Fruit fly (Drosophila melanogaster): Measurements from ENCODE around the gene Alp11.

The Alp11 gene

DNA sequence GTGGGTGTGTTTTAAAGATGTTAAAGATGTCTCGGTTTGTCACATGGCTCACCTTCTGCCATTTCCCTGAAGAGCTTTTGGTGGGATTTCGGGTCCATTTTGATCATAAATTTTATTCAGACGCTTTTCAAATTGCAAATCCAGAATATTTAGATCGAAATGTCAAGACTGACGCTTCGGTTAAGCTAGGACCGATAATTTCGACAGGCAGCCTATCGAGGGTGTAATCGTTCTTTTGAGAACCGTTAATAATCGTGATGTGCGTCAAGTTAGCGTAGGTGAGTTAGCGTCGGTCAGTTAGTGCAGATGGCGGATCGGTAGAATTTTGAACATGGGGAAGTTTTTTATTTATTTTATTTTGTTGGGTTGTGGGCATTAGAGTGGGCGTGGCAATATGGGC is 12.0 kb upstream of the Alp11 start, which contains the start of gene CG42299 (continued):
- TF ChIP-seq stc (GFP tag; IDR thresholded peaks at IDR 0.05) (no peak), fu2 (GFP tag; optimal IDR thresholded peaks at IDR 0.05) (no peak), ato (GFP tag; IDR thresholded peaks at IDR 0.05; ENCODE audit: partially characterized antibody) (peak; percentile 57; the same call in 1 of the 2 replicates), CG6854 (GFP tag; optimal IDR thresholded peaks at IDR 0.05) (no peak), CG31441 (GFP tag; IDR thresholded peaks at IDR 0.05) (no peak), CG8924 (tag; optimal IDR thresholded peaks at IDR 0.05) (no peak), H2.0 (GFP tag; IDR thresholded peaks at IDR 0.05) (no peak)

DNA sequence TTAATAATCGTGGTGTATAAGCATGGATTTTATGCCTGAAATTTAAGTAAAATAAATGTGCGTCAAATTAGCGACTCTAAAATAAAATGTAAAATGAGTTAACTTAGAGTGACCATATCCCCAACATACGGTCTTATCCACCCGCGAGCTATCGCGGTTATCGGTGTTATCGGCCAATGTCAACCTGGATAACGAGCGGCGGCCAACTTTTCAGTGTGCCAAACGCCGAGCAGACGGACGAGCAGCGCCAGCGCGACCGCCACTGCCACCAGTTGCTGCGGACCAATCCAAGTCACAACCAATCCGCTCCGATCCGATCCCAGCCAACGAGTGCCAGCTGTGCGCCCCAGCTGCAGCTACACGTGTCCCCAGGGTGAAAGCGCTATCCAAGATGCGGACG is 9.5 kb upstream of the Alp11 start, which contains the start of the genes cerv and CG7872:
cerv (minus strand) TSS at position 129 of the 400 bp plus-strand sequence.
CG7872 (plus strand) TSS at position 163 of the 400 bp plus-strand sequence.
- TF ChIP-seq CG34376 (GFP tag; optimal IDR thresholded peaks at IDR 0.05): peak; percentile 2
- peak; percentile 67 for TF ChIP-seq nerfin-2 (GFP tag; IDR thresholded peaks at IDR 0.05; ENCODE audit: partially characterized antibody)
- peak; percentile 30 for TF ChIP-seq scrt (GFP tag; optimal IDR thresholded peaks at IDR 0.05)
- peak; percentile 76 for TF ChIP-seq CG10267 (tag; optimal IDR thresholded peaks at IDR 0.05)
- peak; percentile 13 for TF ChIP-seq HLHmδ (GFP tag; optimal IDR thresholded peaks at IDR 0.05)
- TF ChIP-seq stwl (tag; optimal IDR thresholded peaks at IDR 0.05): peak; percentile 81
- peak; percentile 59 for TF ChIP-seq unc-4 (GFP tag; IDR thresholded peaks at IDR 0.05; ENCODE audit: partially characterized antibody)
- TF ChIP-seq CG3847 (GFP tag; IDR thresholded peaks at IDR 0.05): peak; percentile 29; the same call in 1 of the 2 replicates
- no peak for TF ChIP-seq CG6272 (GFP tag; IDR thresholded peaks at IDR 0.05)
- peak; percentile 69 for TF ChIP-seq CG34224 (GFP tag; IDR thresholded peaks at IDR 0.05; ENCODE audit: partially characterized antibody)
- TF ChIP-seq CG6791 (GFP tag; IDR thresholded peaks at IDR 0.05; ENCODE audit: partially characterized antibody): peak; percentile 78; the same call in 2 of the 3 replicates
- no peak for TF ChIP-seq Hr39 (optimal IDR thresholded peaks at IDR 0.05)
- peak; percentile 82 for TF ChIP-seq Med (GFP tag)
- TF ChIP-seq danr (GFP tag; IDR thresholded peaks at IDR 0.05): no peak
- TF ChIP-seq Dll (GFP tag; IDR thresholded peaks at IDR 0.05; ENCODE audit: partially characterized antibody): peak; percentile 71; the same call in 3 of the 4 replicates
- peak; percentile 39 for TF ChIP-seq CG17829 (tag; optimal IDR thresholded peaks at IDR 0.05)
- no peak for TF ChIP-seq grn (GFP tag; optimal IDR thresholded peaks at IDR 0.05)
- no peak for TF ChIP-seq CG8765 (GFP tag; IDR thresholded peaks at IDR 0.05)
- 0 out of 2 replicates have a peak, but pooled peaks have one; percentile 22 for TF ChIP-seq CG42726 (GFP tag; IDR thresholded peaks at IDR 0.05; ENCODE audit: partially characterized antibody)
- TF ChIP-seq CG16813 (GFP tag; IDR thresholded peaks at IDR 0.05; ENCODE audit: partially characterized antibody): peak; percentile 73
- peak; percentile 60 for TF ChIP-seq CG14710 (tag; optimal IDR thresholded peaks at IDR 0.05)
- peak; percentile 78 for TF ChIP-seq CG13287 (GFP tag; IDR thresholded peaks at IDR 0.05; ENCODE audit: partially characterized antibody)
- TF ChIP-seq CG3281 (GFP tag; optimal IDR thresholded peaks at IDR 0.05): peak; percentile 3
- TF ChIP-seq CG14860 (GFP tag; IDR thresholded peaks at IDR 0.05; ENCODE audit: partially characterized antibody): peak; percentile 67
- TF ChIP-seq B-H1 (GFP tag; IDR thresholded peaks at IDR 0.05): no peak
- peak; percentile 88 for TF ChIP-seq MBD-R2 (GFP tag; IDR thresholded peaks at IDR 0.05)
- TF ChIP-seq kah (GFP tag; optimal IDR thresholded peaks at IDR 0.05): peak; percentile 31
- TF ChIP-seq dm (GFP tag; optimal IDR thresholded peaks at IDR 0.05): peak; percentile 30
- TF ChIP-seq hb (GFP tag; IDR thresholded peaks at IDR 0.05; ENCODE audit: partially characterized antibody): peak; percentile 70
- peak; percentile 45 for TF ChIP-seq sens (GFP tag)
- 0 out of 3 replicates have a peak, but pooled peaks have one; percentile 17 for TF ChIP-seq CG17361 (GFP tag; IDR thresholded peaks at IDR 0.05)
- TF ChIP-seq slbo (GFP tag; IDR thresholded peaks at IDR 0.05): peak; percentile 35; the same call in 1 of the 2 replicates
- no peak for TF ChIP-seq Poxn (GFP tag; IDR thresholded peaks at IDR 0.05)
- TF ChIP-seq corto (GFP tag; optimal IDR thresholded peaks at IDR 0.05): no peak
- peak; percentile 72 for TF ChIP-seq CG9797 (GFP tag; optimal IDR thresholded peaks at IDR 0.05)
- TF ChIP-seq mld (GFP tag; IDR thresholded peaks at IDR 0.05; ENCODE audit: partially characterized antibody): 0 out of 3 replicates have a peak, but pooled peaks have one; percentile 59
- peak; percentile 2 for TF ChIP-seq Max (GFP tag; optimal IDR thresholded peaks at IDR 0.05)
- no peak for TF ChIP-seq tll (GFP tag; optimal IDR thresholded peaks at IDR 0.05)
- TF ChIP-seq bbx (GFP tag; IDR thresholded peaks at IDR 0.05; ENCODE audit: partially characterized antibody): peak; percentile 72
- TF ChIP-seq phol (tag; optimal IDR thresholded peaks at IDR 0.05): peak; percentile 36
- no peak for TF ChIP-seq so (GFP tag; IDR thresholded peaks at IDR 0.05)

Measured in whole organism, embryonic.